Worm (Caenorhabditis elegans): Measurements from ENCODE around the gene K09C4.7.

DNA sequence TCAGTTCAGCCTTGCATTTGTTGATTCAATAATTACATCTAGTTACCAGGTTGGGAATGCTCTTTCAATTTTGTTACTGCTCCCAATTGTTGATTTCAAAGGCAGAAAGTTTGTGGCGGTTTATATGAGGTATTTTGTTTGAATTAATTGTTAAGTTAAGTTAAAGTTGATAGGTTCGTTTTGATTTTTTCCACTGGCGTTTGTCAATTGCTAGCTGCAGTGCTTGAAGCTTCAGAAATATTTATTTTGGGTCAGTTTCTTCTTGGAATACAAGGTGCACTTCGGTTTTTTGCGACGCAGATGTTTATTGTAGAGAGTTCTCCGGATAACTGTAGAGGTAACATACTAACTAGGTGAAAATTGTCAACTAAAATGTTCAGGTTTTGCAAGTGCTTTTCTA, 29.1 kb downstream of the K09C4.7 start, which contains the start of gene F11D5.5:
- TF ChIP-seq lin-13 (GFP tag; optimal IDR thresholded peaks at IDR 0.05): no peak
- no peak for TF ChIP-seq zag-1 (tag; optimal IDR thresholded peaks at IDR 0.05)

Data from whole organism, L2 larva.